Worm (Caenorhabditis elegans) whole organism, L3 larva: ENCODE measurements around the gene col-91.

Source experiments
- daf-12 ChIP-seq: fragments of 150-350 bp; optimal IDR thresholded peaks from 2 replicates; lab custom pipeline; 2014; ENCODE audit warnings: missing biosample characterization, missing genetic modification reagents, missing genetic modification characterization
- egl-5 ChIP-seq: fragments of 150-350 bp; optimal IDR thresholded peaks from 2 replicates; lab custom pipeline; 2017; ENCODE audit warnings: missing biosample characterization, missing genetic modification reagents, missing genetic modification characterization, inconsistent platforms
- elt-1 ChIP-seq: fragments of 150-350 bp; optimal IDR thresholded peaks from 2 replicates; lab custom pipeline; 2014; ENCODE audit warnings: missing biosample characterization, missing genetic modification characterization
- elt-3 ChIP-seq, 3 experiments: fragments of 150-350 bp in 1 of 3; sonication (generic microtip) in 2 of 3; optimal IDR thresholded peaks; 2 replicates in 2 of 3; 4 replicates in 1 of 3; lab custom pipeline; 2014 to 2017; ENCODE audit warnings: missing biosample characterization in 3 of 3, missing genetic modification characterization in 3 of 3
- fkh-10 ChIP-seq: sonication (generic microtip); optimal IDR thresholded peaks from 2 replicates; lab custom pipeline; 2017; ENCODE audit warnings: missing biosample characterization, missing genetic modification reagents, missing genetic modification characterization
- fos-1 ChIP-seq: fragments of 150-350 bp; optimal IDR thresholded peaks from 2 replicates; lab custom pipeline; 2014; ENCODE audit warnings: missing biosample characterization, missing genetic modification characterization
- jun-1 ChIP-seq: fragments of 150-350 bp; optimal IDR thresholded peaks from 2 replicates; lab custom pipeline; 2014; ENCODE audit warnings: missing biosample characterization, missing genetic modification reagents, missing genetic modification characterization
- mml-1 ChIP-seq: fragments of 150-350 bp; sonication (generic microtip); optimal IDR thresholded peaks from 3 replicates; lab custom pipeline; 2014; ENCODE audit warnings: missing biosample characterization, missing genetic modification characterization
- nfya-1 ChIP-seq: sonication (generic microtip); optimal IDR thresholded peaks from 2 replicates; lab custom pipeline; 2017; ENCODE audit warnings: missing genetic modification characterization, mild to moderate bottlenecking, missing compliant biosample characterization, antibody characterized with exemption, moderate library complexity; ENCODE audit not compliant: insufficient read depth
- nhr-12 ChIP-seq: fragments of 150-350 bp; optimal IDR thresholded peaks from 2 replicates; lab custom pipeline; 2014; ENCODE audit warnings: missing biosample characterization, missing genetic modification characterization
- nhr-237 ChIP-seq: fragments of 150-350 bp; optimal IDR thresholded peaks from 2 replicates; lab custom pipeline; 2014; ENCODE audit warnings: missing biosample characterization, missing genetic modification characterization
- pha-4 ChIP-seq: fragments of 150-350 bp; optimal IDR thresholded peaks from 2 replicates; lab custom pipeline; 2014; ENCODE audit warnings: missing biosample characterization, missing genetic modification reagents, missing genetic modification characterization
- ztf-11 ChIP-seq: fragments of 150-350 bp; optimal IDR thresholded peaks from 2 replicates; lab custom pipeline; 2014; ENCODE audit warnings: missing biosample characterization, missing genetic modification characterization

DNA sequence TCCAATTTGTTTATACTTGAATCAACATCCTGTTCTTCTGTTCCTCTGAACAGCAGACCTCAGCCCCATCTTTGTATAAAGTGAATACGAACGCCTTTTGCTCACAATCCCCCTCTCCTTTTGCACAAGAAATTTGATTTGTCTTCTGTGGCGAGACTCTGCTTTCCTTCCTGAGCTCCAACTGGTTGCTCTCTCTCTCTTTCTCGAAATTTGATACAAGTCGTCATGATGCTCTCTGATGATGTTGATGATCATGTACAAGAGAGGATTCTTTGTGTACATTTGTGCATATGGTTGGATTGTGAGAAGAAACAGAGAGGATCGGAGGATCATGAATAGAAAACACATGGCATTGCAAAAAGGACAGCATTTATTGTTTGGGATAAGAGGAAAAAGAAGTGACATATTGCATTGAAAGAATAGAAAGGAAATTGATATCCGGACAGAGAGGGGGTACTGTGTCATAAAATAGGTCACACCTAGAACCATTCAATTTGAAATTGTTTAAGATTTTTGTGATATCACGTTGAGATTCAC, 37.5 kb upstream of the col-91 start:
- TF ChIP-seq pha-4 (tag; lab: Kevin White, UChicago) = no peak
- TF ChIP-seq elt-3 (tag; optimal IDR thresholded peaks at IDR 0.05; lab: Kevin White, UChicago) = no peak
- TF ChIP-seq nfya-1 (tag; lab: Kevin White, UChicago) = no peak
- TF ChIP-seq jun-1 (tag; lab: Kevin White, UChicago) = no peak
- TF ChIP-seq egl-5 (tag; lab: Kevin White, UChicago) = no peak
- no peak for TF ChIP-seq ztf-11
- TF ChIP-seq daf-12 = no peak
- no peak for TF ChIP-seq nhr-12 (tag; lab: Kevin White, UChicago)
- no peak for TF ChIP-seq fkh-10
- no peak for TF ChIP-seq fos-1
- TF ChIP-seq nhr-237 = no peak
- TF ChIP-seq elt-1 = no peak
- TF ChIP-seq mml-1 (tag; lab: Kevin White, UChicago) = no peak
